Fruit fly (Drosophila melanogaster) whole organism, prepupa: ENCODE data around the gene ND-18.

Experiments
- Blimp-1 ChIP-seq: fragments of 200-800 bp; sonication (Bioruptor generic); optimal IDR thresholded peaks from 3 replicates; lab custom pipeline; 2017; ENCODE audit warnings: missing biosample characterization, missing genetic modification characterization, mild to moderate bottlenecking, moderate library complexity, missing genetic modification reagents
- CG10631 ChIP-seq: fragments of 200-800 bp; sonication (Bioruptor generic); optimal IDR thresholded peaks from 2 replicates; lab custom pipeline; 2016; ENCODE audit warnings: missing biosample characterization, missing genetic modification characterization
- CG10669 ChIP-seq: fragments of 200-800 bp; sonication (Bioruptor generic); optimal IDR thresholded peaks from 3 replicates; lab custom pipeline; 2018; ENCODE audit warnings: missing biosample characterization, mild to moderate bottlenecking, missing genetic modification characterization, moderate library complexity
- CG11294 ChIP-seq: fragments of 200-800 bp; sonication (Bioruptor generic); IDR thresholded peaks from 2 replicates; pipeline ENCODE4 v1.3.6; 2022; ENCODE audit warnings: missing biosample characterization, missing genetic modification characterization
- CG11762 ChIP-seq: fragments of 200-800 bp; sonication (Bioruptor generic); optimal IDR thresholded peaks from 3 replicates; lab custom pipeline; 2016; ENCODE audit warnings: missing biosample characterization, missing genetic modification characterization; ENCODE audit not compliant: insufficient read depth
- CG11902 ChIP-seq: fragments of 200-800 bp; sonication (Bioruptor generic); optimal IDR thresholded peaks from 3 replicates; lab custom pipeline; 2016; ENCODE audit warnings: missing biosample characterization, missing genetic modification characterization
- CG15336 ChIP-seq: fragments of 200-800 bp; sonication (Bioruptor generic); IDR thresholded peaks from 2 replicates; pipeline ENCODE4 v1.3.6; 2022; ENCODE audit warnings: missing biosample characterization, missing genetic modification characterization
- CG1621 ChIP-seq: fragments of 200-800 bp; sonication (Bioruptor generic); optimal IDR thresholded peaks from 3 replicates; lab custom pipeline; 2018; ENCODE audit warnings: missing biosample characterization, mild to moderate bottlenecking, missing genetic modification characterization
- CG31627 ChIP-seq: fragments of 200-800 bp; sonication (Bioruptor generic); optimal IDR thresholded peaks from 3 replicates; lab custom pipeline; 2016; ENCODE audit warnings: missing biosample characterization, missing genetic modification characterization
- CG32006 ChIP-seq: fragments of 200-800 bp; sonication (Bioruptor generic); optimal IDR thresholded peaks from 3 replicates; lab custom pipeline; 2017; ENCODE audit warnings: missing biosample characterization, mild to moderate bottlenecking, missing genetic modification characterization
- CG34406 ChIP-seq: fragments of 200-800 bp; sonication (Bioruptor generic); optimal IDR thresholded peaks from 3 replicates; lab custom pipeline; 2016; ENCODE audit warnings: missing biosample characterization, missing genetic modification characterization
- CG3919 ChIP-seq: fragments of 200-800 bp; sonication (Bioruptor generic); optimal IDR thresholded peaks from 3 replicates; lab custom pipeline; 2016; ENCODE audit warnings: missing biosample characterization, missing genetic modification characterization
- CG6163 ChIP-seq: fragments of 200-800 bp; sonication (Bioruptor generic); IDR thresholded peaks from 3 replicates; pipeline ENCODE4 v1.3.6; 2022; ENCODE audit warnings: missing biosample characterization, missing genetic modification characterization
- CG6792 ChIP-seq: fragments of 200-800 bp; sonication (Bioruptor generic); optimal IDR thresholded peaks from 3 replicates; lab custom pipeline; 2016; ENCODE audit warnings: missing biosample characterization, missing genetic modification characterization
- CG6808 ChIP-seq: fragments of 200-800 bp; sonication (Bioruptor generic); optimal IDR thresholded peaks from 3 replicates; lab custom pipeline; 2017; ENCODE audit warnings: missing biosample characterization, missing genetic modification characterization, mild to moderate bottlenecking, moderate library complexity, missing genetic modification reagents
- CG6854 ChIP-seq: fragments of 200-800 bp; sonication (Bioruptor generic); optimal IDR thresholded peaks from 2 replicates; lab custom pipeline; 2017; ENCODE audit warnings: missing biosample characterization, mild to moderate bottlenecking, missing genetic modification characterization
- CG9139 ChIP-seq: fragments of 200-800 bp; sonication (Bioruptor generic); optimal IDR thresholded peaks from 3 replicates; lab custom pipeline; 2017; ENCODE audit warnings: missing biosample characterization, mild to moderate bottlenecking, missing genetic modification characterization
- Eip75B ChIP-seq: fragments of 200-800 bp; sonication (Bioruptor generic); optimal IDR thresholded peaks from 3 replicates; lab custom pipeline; 2016; ENCODE audit warnings: missing biosample characterization, missing genetic modification characterization
- Eip78C ChIP-seq: fragments of 200-800 bp; sonication (Bioruptor generic); peaks from one replicate; lab custom pipeline; 2016; ENCODE audit warnings: missing biosample characterization, missing genetic modification characterization
- Ets96B ChIP-seq: fragments of 200-800 bp; optimal IDR thresholded peaks from 2 replicates; lab custom pipeline; 2019; ENCODE audit warnings: missing biosample characterization, mild to moderate bottlenecking, missing genetic modification characterization, moderate library complexity
- Gug ChIP-seq: fragments of 200-800 bp; sonication (Bioruptor generic); IDR thresholded peaks from 2 replicates; pipeline ENCODE4 v1.3.6; 2022; ENCODE audit warnings: missing biosample characterization, missing genetic modification characterization
- Hr38 ChIP-seq: sonication (Bioruptor generic); optimal IDR thresholded peaks from 2 replicates; lab custom pipeline; 2016; ENCODE audit warnings: missing biosample characterization, missing genetic modification characterization
- OdsH ChIP-seq: fragments of 200-800 bp; sonication (Bioruptor generic); optimal IDR thresholded peaks from 3 replicates; lab custom pipeline; 2016; ENCODE audit warnings: missing biosample characterization, missing genetic modification characterization
- Smox ChIP-seq: fragments of 200-800 bp; sonication (Bioruptor generic); optimal IDR thresholded peaks from 3 replicates; lab custom pipeline; 2016; ENCODE audit warnings: missing biosample characterization, missing genetic modification characterization
- Sox102F ChIP-seq: fragments of 200-800 bp; sonication (Bioruptor generic); optimal IDR thresholded peaks from 2 replicates; lab custom pipeline; 2016; ENCODE audit warnings: missing biosample characterization, mild to moderate bottlenecking, missing genetic modification characterization
- Sox14 ChIP-seq: fragments of 200-800 bp; sonication (Bioruptor generic); optimal IDR thresholded peaks from 3 replicates; lab custom pipeline; 2016; ENCODE audit warnings: missing biosample characterization, missing genetic modification characterization
- Sox15 ChIP-seq: fragments of 200-800 bp; sonication (Bioruptor generic); optimal IDR thresholded peaks from 3 replicates; lab custom pipeline; 2016; ENCODE audit warnings: missing biosample characterization, missing genetic modification characterization
- achi ChIP-seq: fragments of 200-800 bp; sonication (Bioruptor generic); optimal IDR thresholded peaks from 3 replicates; lab custom pipeline; 2016; ENCODE audit warnings: missing biosample characterization, missing genetic modification characterization
- acj6 ChIP-seq: fragments of 200-800 bp; sonication (Bioruptor generic); optimal IDR thresholded peaks from 3 replicates; lab custom pipeline; 2016; ENCODE audit warnings: missing biosample characterization, missing genetic modification characterization
- cyc ChIP-seq: fragments of 200-800 bp; sonication (Bioruptor generic); optimal IDR thresholded peaks from 3 replicates; lab custom pipeline; 2016; ENCODE audit warnings: missing biosample characterization, missing genetic modification characterization
- dsx ChIP-seq: fragments of 200-800 bp; optimal IDR thresholded peaks from 3 replicates; lab custom pipeline; 2019; ENCODE audit warnings: missing biosample characterization, mild to moderate bottlenecking, missing genetic modification characterization, moderate library complexity; ENCODE audit not compliant: poor library complexity, severe bottlenecking
- eg ChIP-seq: fragments of 200-800 bp; sonication (Bioruptor generic); IDR thresholded peaks from 3 replicates; pipeline ENCODE4 v1.3.6; 2022; ENCODE audit warnings: missing biosample characterization, missing genetic modification characterization
- esn ChIP-seq: fragments of 200-800 bp; sonication (Bioruptor generic); optimal IDR thresholded peaks from 2 replicates; lab custom pipeline; 2016; ENCODE audit warnings: missing biosample characterization, mild to moderate bottlenecking, missing genetic modification characterization, moderate library complexity
- fd59A ChIP-seq: fragments of 200-800 bp; sonication (Bioruptor generic); optimal IDR thresholded peaks from 2 replicates; lab custom pipeline; 2017; ENCODE audit warnings: missing biosample characterization, mild to moderate bottlenecking, missing genetic modification characterization, missing genetic modification reagents
- fd85E ChIP-seq: fragments of 200-800 bp; sonication (Bioruptor generic); optimal IDR thresholded peaks from 3 replicates; lab custom pipeline; 2016; ENCODE audit warnings: missing biosample characterization, missing genetic modification characterization
- lz ChIP-seq: fragments of 200-800 bp; sonication (Bioruptor generic); optimal IDR thresholded peaks from 3 replicates; lab custom pipeline; 2016; ENCODE audit warnings: missing biosample characterization, missing genetic modification characterization
- ss ChIP-seq, 2 experiments: fragments of 200-800 bp; sonication (Bioruptor generic); optimal IDR thresholded peaks; 2 replicates in 1 of 2; 3 replicates in 1 of 2; lab custom pipeline; 2017 to 2018; ENCODE audit warnings: mild to moderate bottlenecking in 2 of 2, missing biosample characterization in 2 of 2, missing genetic modification characterization in 2 of 2, moderate library complexity in 1 of 2
- svp ChIP-seq: fragments of 200-800 bp; sonication (Bioruptor generic); peaks from one replicate; lab custom pipeline; 2016; ENCODE audit warnings: missing biosample characterization, missing genetic modification characterization
- vri ChIP-seq: fragments of 200-800 bp; sonication (Bioruptor generic); optimal IDR thresholded peaks from 3 replicates; lab custom pipeline; 2016; ENCODE audit warnings: missing biosample characterization, mild to moderate bottlenecking, missing genetic modification characterization

Gene ND-18

DNA sequence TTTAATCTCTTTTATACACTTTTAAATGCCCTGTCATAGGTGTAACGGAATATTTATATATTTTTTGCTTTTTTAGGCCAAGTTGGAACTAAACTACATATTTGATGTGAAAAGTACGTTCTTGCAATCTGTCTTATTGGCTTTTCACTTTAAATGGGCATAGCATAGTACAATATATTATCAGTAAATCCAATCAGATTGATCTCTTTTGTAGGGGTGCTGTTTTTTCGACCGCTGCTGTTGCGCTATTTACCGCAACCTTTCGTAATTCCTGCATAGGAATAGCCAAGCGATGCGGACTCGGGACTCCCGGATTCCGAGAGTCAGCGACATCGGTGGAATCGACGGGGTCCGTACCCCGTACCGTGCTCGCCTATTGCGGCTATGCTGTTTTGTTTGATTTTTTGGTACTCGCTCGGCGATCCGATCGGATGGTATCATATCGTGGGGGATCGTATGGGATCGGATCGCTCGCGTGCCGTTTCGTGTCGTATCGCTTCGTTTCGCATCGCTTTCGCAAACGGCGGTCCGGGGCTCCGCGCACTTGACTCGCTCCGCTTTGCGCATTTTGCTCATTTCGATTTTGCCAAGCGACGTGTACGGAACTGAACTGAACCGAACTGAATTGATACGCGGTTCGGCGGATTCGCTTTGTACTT is 5.7 kb downstream of the ND-18 start (continued):
- no peak for TF ChIP-seq Sox102F (GFP tag; lab: Kevin White, UChicago)
- TF ChIP-seq svp = peak; percentile 87
- TF ChIP-seq Gug = no peak
- no peak for TF ChIP-seq CG6808 (GFP tag; lab: Kevin White, UChicago)
- no peak for TF ChIP-seq Blimp-1
- peak; percentile 64 for TF ChIP-seq eg (GFP tag; lab: Robert Waterston, UW)
- peak; percentile 4 for TF ChIP-seq OdsH
- TF ChIP-seq CG10631 (GFP tag; lab: Kevin White, UChicago) = no peak
- TF ChIP-seq, all 60 proteins: peak for 20

DNA sequence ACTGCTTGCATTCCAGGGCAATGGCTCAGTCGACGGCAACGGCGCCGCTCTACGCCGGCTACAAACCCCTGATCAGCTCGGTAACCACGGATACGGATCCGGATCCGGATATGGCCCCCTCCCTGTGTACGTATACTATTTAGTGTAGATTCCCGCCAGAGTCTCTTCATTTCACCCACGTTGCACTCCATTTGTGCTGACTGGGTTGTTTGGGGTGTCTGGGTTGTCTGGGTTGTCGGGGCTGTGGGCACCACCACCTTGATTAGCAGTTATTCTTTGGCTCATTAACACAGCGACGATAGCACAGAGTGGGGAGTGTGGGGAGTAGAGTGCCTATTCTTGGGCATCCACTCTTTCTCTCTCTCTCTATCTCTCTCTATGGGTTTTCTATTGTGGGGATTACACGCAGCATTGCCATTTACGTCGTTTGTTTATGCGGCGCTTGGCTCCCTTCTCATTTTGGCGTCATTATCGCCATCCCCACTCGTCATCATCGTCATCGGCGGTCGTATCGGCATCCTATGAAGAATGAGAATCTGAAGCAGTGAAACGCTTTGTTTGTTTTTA is 6.6 kb downstream of the ND-18 start:
- TF ChIP-seq Blimp-1 (no peak), CG6163 (GFP tag; lab: Robert Waterston, UW) (0 out of 3 replicates have a peak, but pooled peaks have one; percentile 32), cyc (no peak), Sox15 (no peak), Eip78C (GFP tag; lab: Kevin White, UChicago) (peak; percentile 2)
- TF ChIP-seq, all 60 proteins: peak for 2

DNA sequence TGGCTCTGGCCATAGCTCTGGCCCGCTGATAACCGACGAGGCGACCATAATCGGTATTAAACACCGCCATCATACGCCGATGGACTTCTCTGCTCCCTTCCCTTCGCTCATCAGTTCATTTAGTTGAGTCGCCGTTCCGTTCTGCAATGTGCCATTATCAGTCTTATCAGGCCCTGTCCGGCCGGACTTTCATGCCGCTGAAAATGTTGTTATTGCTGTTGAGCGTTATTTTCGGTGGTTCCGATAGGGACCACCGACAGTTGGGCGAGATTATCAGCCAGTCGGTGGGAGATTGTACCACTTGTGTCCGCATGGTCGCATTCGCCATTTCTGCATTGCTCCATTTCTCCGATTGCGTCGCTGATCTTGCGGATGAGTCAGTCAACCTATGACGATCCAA is 9.1 kb downstream of the ND-18 start:
- TF ChIP-seq CG11902 (GFP tag; lab: Kevin White, UChicago) (no peak), fd59A (GFP tag; lab: Kevin White, UChicago) (no peak), svp (peak; percentile 95), vri (GFP tag; lab: Kevin White, UChicago) (peak; percentile 34), OdsH (no peak), achi (GFP tag; lab: Kevin White, UChicago) (no peak)

DNA sequence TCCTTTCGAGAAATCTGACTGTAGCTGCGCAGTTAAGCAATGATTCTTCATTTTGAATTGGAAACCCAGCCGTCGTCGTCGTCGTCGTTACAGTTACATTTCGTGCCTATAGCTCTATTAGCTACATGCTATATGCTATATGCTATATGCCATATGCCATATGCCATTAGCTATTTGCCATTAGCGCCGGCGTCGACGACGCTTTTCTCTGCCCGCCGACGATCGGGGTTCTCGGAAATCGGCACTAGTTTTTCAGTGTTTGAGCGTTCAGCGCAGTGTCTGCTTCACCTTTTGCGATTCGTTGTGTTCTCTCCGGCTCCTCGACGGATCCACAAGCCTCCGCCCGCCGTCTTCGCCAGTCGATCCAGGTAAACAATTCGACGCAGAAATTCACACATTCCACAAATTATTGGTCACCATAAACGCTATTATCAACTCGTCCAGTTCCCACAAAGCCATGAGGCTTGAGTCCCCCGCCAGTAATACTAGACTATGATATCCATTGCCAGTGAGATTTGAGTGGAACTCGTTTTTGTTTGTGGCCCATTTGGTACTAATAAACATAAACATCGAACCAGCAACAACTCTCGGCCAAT is 12.0 kb downstream of the ND-18 start:
- TF ChIP-seq fd85E (GFP tag; lab: Kevin White, UChicago) (no peak), CG11762 (no peak), CG10669 (GFP tag; lab: Kevin White, UChicago) (no peak), Sox102F (GFP tag; lab: Kevin White, UChicago) (no peak), Smox (GFP tag; lab: Kevin White, UChicago) (no peak), CG1621 (tag; lab: Kevin White, UChicago) (no peak)

DNA sequence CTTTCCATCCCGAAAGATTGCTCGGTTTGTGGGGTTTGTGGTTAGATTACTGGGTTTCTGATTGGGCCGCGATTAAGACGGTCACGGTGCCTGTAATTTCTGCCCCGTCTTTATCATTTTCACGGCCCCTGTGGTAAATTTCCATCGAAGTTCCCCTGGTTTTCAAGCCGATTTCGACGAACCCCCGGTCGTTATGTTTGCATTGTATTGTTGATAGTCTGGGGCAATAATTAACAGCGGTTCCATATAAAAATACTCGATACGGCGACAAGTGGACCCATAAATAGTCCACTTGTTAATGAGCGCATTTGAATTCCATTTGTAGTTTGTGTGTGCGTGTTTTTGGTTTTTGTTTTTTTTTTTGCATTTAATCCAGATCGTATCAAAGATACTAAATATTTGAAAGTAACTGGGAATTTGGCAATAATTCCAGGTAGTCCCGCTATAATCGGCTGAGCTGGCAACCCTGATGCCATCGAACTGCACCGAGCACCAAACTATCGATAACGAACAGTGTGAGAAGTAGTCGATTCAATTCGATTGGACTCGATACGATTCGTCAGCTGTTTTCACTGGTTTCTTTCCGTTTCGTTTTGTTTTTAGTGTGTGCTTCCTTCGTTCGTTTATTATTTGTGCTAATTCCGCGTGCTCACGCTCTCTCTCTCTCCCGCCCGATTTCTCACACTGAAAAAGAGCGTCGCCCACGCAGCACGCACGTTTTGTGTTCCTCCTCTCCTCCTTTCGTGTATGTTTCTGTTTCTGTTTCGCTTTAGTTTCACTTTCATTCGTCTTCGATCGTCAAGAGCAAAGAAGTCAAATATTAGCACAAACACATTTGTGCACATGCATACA is 13.3 kb downstream of the ND-18 start:
- TF ChIP-seq CG6854 (GFP tag; lab: Kevin White, UChicago) = peak; percentile 35
- TF ChIP-seq CG3919 = peak; percentile 0
- 0 out of 2 replicates have a peak, but pooled peaks have one; percentile 14 for TF ChIP-seq CG15336
- TF ChIP-seq esn (GFP tag; lab: Kevin White, UChicago) = peak; percentile 37
- TF ChIP-seq eg (GFP tag; lab: Robert Waterston, UW) = 0 out of 3 replicates have a peak, but pooled peaks have one; percentile 30
- TF ChIP-seq Blimp-1 = peak; percentile 93
- peak; percentile 41 for TF ChIP-seq Eip75B (GFP tag; lab: Kevin White, UChicago)
- TF ChIP-seq lz (GFP tag; lab: Kevin White, UChicago) = peak; percentile 26
- no peak for TF ChIP-seq fd85E (GFP tag; lab: Kevin White, UChicago)
- TF ChIP-seq ss (GFP tag; optimal IDR thresholded peaks at IDR 0.05; lab: Kevin White, UChicago) = peak in 1 of 2 experiments; percentile 31
- no peak for TF ChIP-seq dsx
- TF ChIP-seq Sox14 = peak; percentile 32
- no peak for TF ChIP-seq acj6 (GFP tag; lab: Kevin White, UChicago)
- peak; percentile 25 for TF ChIP-seq Smox (GFP tag; lab: Kevin White, UChicago)
- peak; percentile 73 for TF ChIP-seq Eip78C (GFP tag; lab: Kevin White, UChicago)
- TF ChIP-seq Hr38 (GFP tag; lab: Kevin White, UChicago) = no peak
- no peak for TF ChIP-seq CG32006 (GFP tag; lab: Kevin White, UChicago)
- TF ChIP-seq svp = peak; percentile 93
- peak; percentile 27 for TF ChIP-seq CG31627 (GFP tag; lab: Kevin White, UChicago)
- no peak for TF ChIP-seq Ets96B (tag; lab: Kevin White, UChicago)
- no peak for TF ChIP-seq CG34406
- TF ChIP-seq Sox15 = no peak
- TF ChIP-seq CG6792 = peak; percentile 2
- no peak for TF ChIP-seq CG11294 (GFP tag; lab: Robert Waterston, UW)
- TF ChIP-seq CG9139 (GFP tag; lab: Kevin White, UChicago) = no peak
- peak; percentile 56; the same call in 2 of the 3 replicates for TF ChIP-seq CG6163 (GFP tag; lab: Robert Waterston, UW)
